Worm (Caenorhabditis elegans) whole organism, L1 larva: ENCODE results near the gene F13B6.3.

ENCODE experiments used
- efl-1 ChIP-seq, 4 experiments: fragments of 150-350 bp; optimal IDR thresholded peaks in 3 of 4; peaks in 1 of 4; 1 replicate in 1 of 4; 2 replicates in 3 of 4; lab custom pipeline; 2014; ENCODE audit warnings: missing biosample characterization in 2 of 4, missing genetic modification characterization in 2 of 4, missing genetic modification reagents in 2 of 4
- egl-27 ChIP-seq, 2 experiments: fragments of 150-350 bp in 1 of 2; sonication (generic microtip); optimal IDR thresholded peaks; 3 replicates each; lab custom pipeline; 2017 to 2018; ENCODE audit warnings: missing biosample characterization in 2 of 2, missing genetic modification characterization in 2 of 2, missing genetic modification reagents in 2 of 2
- fos-1 ChIP-seq: fragments of 150-350 bp; optimal IDR thresholded peaks from 2 replicates; lab custom pipeline; 2014; ENCODE audit warnings: missing biosample characterization, missing genetic modification characterization
- nhr-237 ChIP-seq: fragments of 150-350 bp; optimal IDR thresholded peaks from 2 replicates; lab custom pipeline; 2014; ENCODE audit warnings: missing biosample characterization, missing genetic modification characterization
- snpc-4 ChIP-seq: fragments of 150-350 bp; optimal IDR thresholded peaks from 2 replicates; lab custom pipeline; 2014; ENCODE audit warnings: missing biosample characterization, missing genetic modification characterization

- no peak for TF ChIP-seq fos-1 (tag; lab: Kevin White, UChicago)
- TF ChIP-seq egl-27 (tag; optimal IDR thresholded peaks at IDR 0.05; lab: Kevin White, UChicago): no peak
- TF ChIP-seq nhr-237 (tag; lab: Kevin White, UChicago): no peak
- TF ChIP-seq efl-1 (optimal IDR thresholded peaks at IDR 0.05; lab: Kevin White, UChicago): no peak
- TF ChIP-seq efl-1 (GFP tag; optimal IDR thresholded peaks at IDR 0.05 in 1 of 2; lab: Kevin White, UChicago): no peak
- no peak for TF ChIP-seq snpc-4 (tag; lab: Kevin White, UChicago)
Measured at ce11 chrIV:7439377-7439776, 26.4 kb downstream of the F13B6.3 start.
